Worm (Caenorhabditis elegans): ENCODE data around the gene srv-26.

DNA sequence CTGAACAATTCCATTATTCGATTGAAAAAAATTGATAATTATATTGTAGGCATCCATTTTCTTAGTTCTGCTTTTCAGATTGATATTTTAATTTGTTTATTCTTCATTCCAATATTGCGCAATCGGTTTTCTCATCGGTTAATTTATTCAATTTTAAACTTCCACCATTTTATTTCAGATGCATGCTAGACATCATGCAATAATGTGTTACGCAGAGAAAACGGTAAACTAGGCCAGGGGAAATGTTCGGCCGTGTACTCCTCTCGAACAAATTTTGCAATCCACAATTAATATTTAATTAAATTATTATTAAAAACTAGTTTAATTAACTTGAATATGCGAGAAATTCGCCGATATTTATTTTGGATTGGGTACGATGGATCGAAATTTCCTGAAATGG, 20.0 kb upstream of the srv-26 start, which contains the start of gene Y73B6BL.29:
- TF ChIP-seq klf-2 (GFP tag; conservative IDR thresholded peaks at IDR 0.05) (0 out of 2 replicates have a peak, but pooled peaks have one; percentile 60), med-1 (GFP tag; optimal IDR thresholded peaks at IDR 0.05; ENCODE audit: insufficient read depth) (no peak), ztf-29 (GFP tag; IDR thresholded peaks at IDR 0.05) (no peak), ref-1 (GFP tag; conservative IDR thresholded peaks at IDR 0.05) (no peak), cog-1 (tag; optimal IDR thresholded peaks at IDR 0.05) (peak; percentile 76), T22C8.4 (GFP tag; IDR thresholded peaks at IDR 0.05) (peak; percentile 38; the same call in 1 of the 2 replicates)
